Worm (Caenorhabditis elegans): ENCODE data around the gene fbxb-95.

DNA sequence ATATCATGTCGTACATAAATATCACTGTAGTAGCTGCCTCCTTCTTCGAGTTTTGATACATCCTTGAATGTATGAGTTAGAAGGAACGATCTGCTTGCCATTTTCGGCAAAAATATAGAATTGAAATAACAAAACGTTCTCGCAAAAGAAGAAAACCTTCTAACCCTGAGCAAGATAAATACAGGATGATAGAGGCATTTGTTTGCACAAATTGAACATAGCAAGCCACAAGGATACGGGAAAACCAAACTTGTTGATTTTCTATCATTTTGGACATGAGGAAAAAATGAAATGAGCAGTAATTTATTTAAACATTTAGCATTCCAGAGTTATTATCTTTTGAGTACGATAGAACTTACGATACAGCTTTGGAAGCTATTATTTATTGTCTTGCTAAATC lies 34.9 kb downstream of the fbxb-95 start, which contains the start of gene math-8:
- no peak for TF ChIP-seq mep-1 (tag; optimal IDR thresholded peaks at IDR 0.05)
- no peak for TF ChIP-seq aly-2 (tag; optimal IDR thresholded peaks at IDR 0.05)
- TF ChIP-seq vab-15 (tag; optimal IDR thresholded peaks at IDR 0.05), result no peak
- TF ChIP-seq blmp-1 (tag; optimal IDR thresholded peaks at IDR 0.05), result no peak
- TF ChIP-seq nhr-77 (tag; optimal IDR thresholded peaks at IDR 0.05), result no peak
- no peak for TF ChIP-seq lin-39 (tag; optimal IDR thresholded peaks at IDR 0.05)
- no peak for TF ChIP-seq unc-62 (GFP tag; optimal IDR thresholded peaks at IDR 0.05)
- TF ChIP-seq nhr-28 (tag; optimal IDR thresholded peaks at IDR 0.05), result no peak
- TF ChIP-seq lin-35 (GFP tag; optimal IDR thresholded peaks at IDR 0.05), result no peak
- TF ChIP-seq ceh-8 (GFP tag; optimal IDR thresholded peaks at IDR 0.05), result no peak

Data from whole organism, L1 larva.